Fruit fly (Drosophila melanogaster) whole organism, prepupa: ENCODE results near the gene CG16721.

Experiments used
- Blimp-1 ChIP-seq: fragments of 200-800 bp; sonication (Bioruptor generic); optimal IDR thresholded peaks from 3 replicates; lab custom pipeline; 2017; ENCODE audit warnings: missing biosample characterization, missing genetic modification characterization, mild to moderate bottlenecking, moderate library complexity, missing genetic modification reagents
- CG11294 ChIP-seq: fragments of 200-800 bp; sonication (Bioruptor generic); IDR thresholded peaks from 2 replicates; pipeline ENCODE4 v1.3.6; 2022; ENCODE audit warnings: missing biosample characterization, missing genetic modification characterization
- CG11902 ChIP-seq: fragments of 200-800 bp; sonication (Bioruptor generic); optimal IDR thresholded peaks from 3 replicates; lab custom pipeline; 2016; ENCODE audit warnings: missing biosample characterization, missing genetic modification characterization
- CG15336 ChIP-seq: fragments of 200-800 bp; sonication (Bioruptor generic); IDR thresholded peaks from 2 replicates; pipeline ENCODE4 v1.3.6; 2022; ENCODE audit warnings: missing biosample characterization, missing genetic modification characterization
- CG1621 ChIP-seq: fragments of 200-800 bp; sonication (Bioruptor generic); optimal IDR thresholded peaks from 3 replicates; lab custom pipeline; 2018; ENCODE audit warnings: missing biosample characterization, mild to moderate bottlenecking, missing genetic modification characterization
- CG3032 ChIP-seq: fragments of 200-800 bp; optimal IDR thresholded peaks from 2 replicates; lab custom pipeline; 2019; ENCODE audit warnings: missing biosample characterization, mild to moderate bottlenecking, missing genetic modification characterization, moderate library complexity
- CG3919 ChIP-seq: fragments of 200-800 bp; sonication (Bioruptor generic); optimal IDR thresholded peaks from 3 replicates; lab custom pipeline; 2016; ENCODE audit warnings: missing biosample characterization, missing genetic modification characterization
- CG6276 ChIP-seq: fragments of 200-800 bp; sonication (Bioruptor generic); optimal IDR thresholded peaks from 2 replicates; lab custom pipeline; 2017; ENCODE audit warnings: missing biosample characterization, mild to moderate bottlenecking, missing genetic modification characterization
- CG6808 ChIP-seq: fragments of 200-800 bp; sonication (Bioruptor generic); optimal IDR thresholded peaks from 3 replicates; lab custom pipeline; 2017; ENCODE audit warnings: missing biosample characterization, missing genetic modification characterization, mild to moderate bottlenecking, moderate library complexity, missing genetic modification reagents
- CG6854 ChIP-seq: fragments of 200-800 bp; sonication (Bioruptor generic); optimal IDR thresholded peaks from 2 replicates; lab custom pipeline; 2017; ENCODE audit warnings: missing biosample characterization, mild to moderate bottlenecking, missing genetic modification characterization
- CG8319 ChIP-seq: fragments of 200-800 bp; sonication (Bioruptor generic); optimal IDR thresholded peaks from 3 replicates; lab custom pipeline; 2016; ENCODE audit warnings: missing biosample characterization, missing genetic modification characterization
- CG8632 ChIP-seq: fragments of 200-800 bp; sonication (Bioruptor generic); optimal IDR thresholded peaks from 3 replicates; lab custom pipeline; 2016; ENCODE audit warnings: missing biosample characterization, missing genetic modification characterization
- CG9139 ChIP-seq: fragments of 200-800 bp; sonication (Bioruptor generic); optimal IDR thresholded peaks from 3 replicates; lab custom pipeline; 2017; ENCODE audit warnings: missing biosample characterization, mild to moderate bottlenecking, missing genetic modification characterization
- Eip75B ChIP-seq: fragments of 200-800 bp; sonication (Bioruptor generic); optimal IDR thresholded peaks from 3 replicates; lab custom pipeline; 2016; ENCODE audit warnings: missing biosample characterization, missing genetic modification characterization
- Eip78C ChIP-seq: fragments of 200-800 bp; sonication (Bioruptor generic); peaks from one replicate; lab custom pipeline; 2016; ENCODE audit warnings: missing biosample characterization, missing genetic modification characterization
- Ets96B ChIP-seq: fragments of 200-800 bp; optimal IDR thresholded peaks from 2 replicates; lab custom pipeline; 2019; ENCODE audit warnings: missing biosample characterization, mild to moderate bottlenecking, missing genetic modification characterization, moderate library complexity
- Gug ChIP-seq: fragments of 200-800 bp; sonication (Bioruptor generic); IDR thresholded peaks from 2 replicates; pipeline ENCODE4 v1.3.6; 2022; ENCODE audit warnings: missing biosample characterization, missing genetic modification characterization
- Hr38 ChIP-seq: sonication (Bioruptor generic); optimal IDR thresholded peaks from 2 replicates; lab custom pipeline; 2016; ENCODE audit warnings: missing biosample characterization, missing genetic modification characterization
- Hr4 ChIP-seq: fragments of 200-800 bp; sonication (Bioruptor generic); optimal IDR thresholded peaks from 3 replicates; lab custom pipeline; 2016; ENCODE audit warnings: missing biosample characterization, missing genetic modification characterization
- Lpt ChIP-seq: fragments of 200-800 bp; sonication (Bioruptor generic); optimal IDR thresholded peaks from 3 replicates; lab custom pipeline; 2016; ENCODE audit warnings: missing biosample characterization, missing genetic modification characterization
- Met ChIP-seq: fragments of 200-800 bp; sonication (Bioruptor generic); optimal IDR thresholded peaks from 3 replicates; lab custom pipeline; 2016; ENCODE audit warnings: missing biosample characterization, missing genetic modification characterization
- Smox ChIP-seq: fragments of 200-800 bp; sonication (Bioruptor generic); optimal IDR thresholded peaks from 3 replicates; lab custom pipeline; 2016; ENCODE audit warnings: missing biosample characterization, missing genetic modification characterization
- Sox102F ChIP-seq: fragments of 200-800 bp; sonication (Bioruptor generic); optimal IDR thresholded peaks from 2 replicates; lab custom pipeline; 2016; ENCODE audit warnings: missing biosample characterization, mild to moderate bottlenecking, missing genetic modification characterization
- cyc ChIP-seq: fragments of 200-800 bp; sonication (Bioruptor generic); optimal IDR thresholded peaks from 3 replicates; lab custom pipeline; 2016; ENCODE audit warnings: missing biosample characterization, missing genetic modification characterization
- dsx ChIP-seq: fragments of 200-800 bp; optimal IDR thresholded peaks from 3 replicates; lab custom pipeline; 2019; ENCODE audit warnings: missing biosample characterization, mild to moderate bottlenecking, missing genetic modification characterization, moderate library complexity; ENCODE audit not compliant: poor library complexity, severe bottlenecking
- eg ChIP-seq: fragments of 200-800 bp; sonication (Bioruptor generic); IDR thresholded peaks from 3 replicates; pipeline ENCODE4 v1.3.6; 2022; ENCODE audit warnings: missing biosample characterization, missing genetic modification characterization
- esn ChIP-seq: fragments of 200-800 bp; sonication (Bioruptor generic); optimal IDR thresholded peaks from 2 replicates; lab custom pipeline; 2016; ENCODE audit warnings: missing biosample characterization, mild to moderate bottlenecking, missing genetic modification characterization, moderate library complexity
- fd59A ChIP-seq: fragments of 200-800 bp; sonication (Bioruptor generic); optimal IDR thresholded peaks from 2 replicates; lab custom pipeline; 2017; ENCODE audit warnings: missing biosample characterization, mild to moderate bottlenecking, missing genetic modification characterization, missing genetic modification reagents
- fkh ChIP-seq: fragments of 200-800 bp; sonication (Bioruptor generic); optimal IDR thresholded peaks from 3 replicates; lab custom pipeline; 2017; ENCODE audit warnings: missing biosample characterization, mild to moderate bottlenecking, missing genetic modification characterization, moderate library complexity
- lz ChIP-seq: fragments of 200-800 bp; sonication (Bioruptor generic); optimal IDR thresholded peaks from 3 replicates; lab custom pipeline; 2016; ENCODE audit warnings: missing biosample characterization, missing genetic modification characterization
- net ChIP-seq: fragments of 200-800 bp; sonication (Bioruptor generic); optimal IDR thresholded peaks from 3 replicates; lab custom pipeline; 2016; ENCODE audit warnings: missing biosample characterization, missing genetic modification characterization
- pdm3 ChIP-seq: fragments of 200-800 bp; sonication (Bioruptor generic); optimal IDR thresholded peaks from 3 replicates; lab custom pipeline; 2016; ENCODE audit warnings: missing biosample characterization, missing genetic modification characterization
- spab ChIP-seq: fragments of 200-800 bp; sonication (Bioruptor generic); optimal IDR thresholded peaks from 2 replicates; lab custom pipeline; 2017; ENCODE audit warnings: missing biosample characterization, mild to moderate bottlenecking, missing genetic modification characterization, missing genetic modification reagents
- topi ChIP-seq: fragments of 200-800 bp; sonication (Bioruptor generic); optimal IDR thresholded peaks from 3 replicates; lab custom pipeline; 2016; ENCODE audit warnings: missing biosample characterization, missing genetic modification characterization

Gene CG16721

DNA sequence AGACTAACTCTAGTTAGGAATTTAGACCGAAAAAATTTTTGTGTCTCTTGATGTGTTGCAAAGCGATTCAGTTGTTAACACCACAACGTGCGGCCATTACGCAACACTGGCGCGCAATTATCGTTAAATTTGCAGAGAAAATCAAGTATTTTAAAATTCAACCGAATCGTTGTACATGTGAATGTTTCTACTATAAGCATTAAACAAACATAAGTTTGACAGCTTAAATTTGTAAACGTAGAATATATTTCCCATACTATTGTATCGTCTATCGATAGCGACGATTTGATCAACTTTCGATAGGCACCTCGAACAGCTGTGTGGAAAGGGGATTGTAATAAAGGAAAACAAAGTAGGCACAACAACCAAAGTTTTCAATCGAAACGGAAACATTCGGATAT is at the start of gene CG16721, which contains the start of gene Usp30 (continued):
- TF ChIP-seq dsx (peak; percentile 77), CG3032 (tag; lab: Kevin White, UChicago) (peak; percentile 20), Gug (GFP tag; lab: Robert Waterston, UW) (no peak), CG9139 (no peak), CG6854 (GFP tag; lab: Kevin White, UChicago) (no peak), Blimp-1 (GFP tag; lab: Kevin White, UChicago) (no peak), cyc (peak; percentile 61)

- TF ChIP-seq CG1621 (no peak), cyc (no peak), lz (no peak), fkh (GFP tag; lab: Kevin White, UChicago) (no peak), Smox (GFP tag; lab: Kevin White, UChicago) (no peak), CG3919 (GFP tag; lab: Kevin White, UChicago) (no peak), CG6808 (no peak), CG15336 (GFP tag; lab: Robert Waterston, UW) (no peak), eg (GFP tag; lab: Robert Waterston, UW) (no peak), Hr38 (no peak), Met (GFP tag; lab: Kevin White, UChicago) (no peak), net (GFP tag; lab: Kevin White, UChicago) (no peak)
These were observed 39.9 kb upstream of the CG16721 start for dm6 chrX:5839737-5840136.

dm6 chrX:5844980-5845379 is 34.7 kb upstream of the CG16721 start, which contains the start of gene CG12729:
CG12729 (plus strand) TSS chrX:5845280.
- TF ChIP-seq spab = no peak

DNA sequence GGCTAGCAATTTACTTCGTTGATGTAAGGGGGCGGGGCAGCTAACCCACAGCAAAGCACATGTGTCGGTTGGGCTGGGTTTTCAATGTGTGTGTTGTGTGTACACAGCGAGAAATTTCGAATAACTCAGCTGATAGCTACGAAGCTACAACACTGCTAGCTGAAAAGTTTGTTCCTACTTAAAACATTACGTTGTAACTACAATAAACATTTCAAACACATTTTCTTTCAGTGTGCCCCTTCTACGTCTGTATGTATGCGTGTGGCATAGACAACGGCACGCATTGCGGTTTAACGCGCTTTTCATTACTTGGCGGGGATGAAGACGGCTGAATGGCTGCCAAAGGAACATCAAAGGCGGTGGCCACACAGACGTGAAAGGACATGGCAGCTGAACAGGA is 32.1 kb upstream of the CG16721 start:
- TF ChIP-seq Eip78C (peak; percentile 9), eg (GFP tag; lab: Robert Waterston, UW) (0 out of 3 replicates have a peak, but pooled peaks have one; percentile 12), fd59A (GFP tag; lab: Kevin White, UChicago) (no peak)
- TF ChIP-seq, all 60 proteins: peak for 2

DNA sequence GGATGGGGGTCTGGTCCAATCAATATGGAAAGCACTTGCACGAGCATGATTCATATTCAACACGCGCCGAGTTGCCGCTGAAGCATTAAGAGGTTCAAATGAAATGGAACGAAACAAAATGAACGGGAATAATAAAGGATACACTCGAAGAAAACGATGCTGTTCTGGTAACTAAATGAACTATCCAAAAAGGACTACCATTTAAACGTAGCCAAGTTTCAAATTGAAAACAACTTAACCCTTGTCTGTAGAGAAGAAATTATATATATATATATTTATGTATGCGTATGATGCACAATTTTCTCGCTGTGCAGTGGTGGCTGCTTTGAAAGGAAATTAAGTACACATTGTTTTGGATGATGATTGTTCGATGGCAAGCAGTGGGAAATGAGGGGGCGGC is 27.0 kb upstream of the CG16721 start:
- TF ChIP-seq CG8319 (GFP tag; lab: Kevin White, UChicago) (no peak), CG11902 (GFP tag; lab: Kevin White, UChicago) (no peak), eg (GFP tag; lab: Robert Waterston, UW) (no peak), spab (no peak), lz (no peak), CG6276 (no peak), Ets96B (tag; lab: Kevin White, UChicago) (no peak), Eip75B (GFP tag; lab: Kevin White, UChicago) (no peak), Gug (GFP tag; lab: Robert Waterston, UW) (no peak), CG11294 (GFP tag; lab: Robert Waterston, UW) (no peak), topi (GFP tag; lab: Kevin White, UChicago) (no peak), CG8632 (GFP tag; lab: Kevin White, UChicago) (no peak), Lpt (GFP tag; lab: Kevin White, UChicago) (no peak)

DNA sequence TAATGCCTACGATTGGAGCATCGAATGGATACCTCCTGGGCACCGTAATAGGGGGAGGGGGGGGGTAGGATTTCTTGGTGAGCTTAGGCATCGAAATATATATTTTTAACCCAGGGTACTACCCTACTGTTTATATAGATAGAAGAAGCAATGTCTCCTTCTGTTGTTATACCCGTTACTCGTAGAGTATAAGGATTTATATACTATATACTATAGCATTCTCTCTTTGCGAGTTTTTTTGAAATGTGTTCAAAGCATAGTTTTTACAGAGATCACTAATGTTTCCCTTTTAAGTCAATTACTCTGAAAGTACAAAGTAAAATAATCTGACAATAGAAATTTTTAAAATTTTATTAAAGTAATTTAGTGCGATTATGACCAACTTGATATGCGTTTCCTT is 26.2 kb upstream of the CG16721 start, which contains the start of gene CG43136:
Gene CG43136 (plus strand): TSS at position 301 of the 400 bp plus-strand sequence.
- TF ChIP-seq lz = no peak
- no peak for TF ChIP-seq CG3032 (tag; lab: Kevin White, UChicago)
- no peak for TF ChIP-seq esn
- TF ChIP-seq pdm3 (GFP tag; lab: Kevin White, UChicago) = no peak
- TF ChIP-seq CG3919 (GFP tag; lab: Kevin White, UChicago) = no peak
- TF ChIP-seq Smox (GFP tag; lab: Kevin White, UChicago) = no peak
- TF ChIP-seq Sox102F = no peak
- TF ChIP-seq Eip75B (GFP tag; lab: Kevin White, UChicago) = no peak
- no peak for TF ChIP-seq CG1621
- no peak for TF ChIP-seq Hr4
- TF ChIP-seq, all 60 proteins: peak for 0
